Fruit fly (Drosophila melanogaster): ENCODE measurements around the gene Cyp6d5.

Gene Cyp6d5

DNA sequence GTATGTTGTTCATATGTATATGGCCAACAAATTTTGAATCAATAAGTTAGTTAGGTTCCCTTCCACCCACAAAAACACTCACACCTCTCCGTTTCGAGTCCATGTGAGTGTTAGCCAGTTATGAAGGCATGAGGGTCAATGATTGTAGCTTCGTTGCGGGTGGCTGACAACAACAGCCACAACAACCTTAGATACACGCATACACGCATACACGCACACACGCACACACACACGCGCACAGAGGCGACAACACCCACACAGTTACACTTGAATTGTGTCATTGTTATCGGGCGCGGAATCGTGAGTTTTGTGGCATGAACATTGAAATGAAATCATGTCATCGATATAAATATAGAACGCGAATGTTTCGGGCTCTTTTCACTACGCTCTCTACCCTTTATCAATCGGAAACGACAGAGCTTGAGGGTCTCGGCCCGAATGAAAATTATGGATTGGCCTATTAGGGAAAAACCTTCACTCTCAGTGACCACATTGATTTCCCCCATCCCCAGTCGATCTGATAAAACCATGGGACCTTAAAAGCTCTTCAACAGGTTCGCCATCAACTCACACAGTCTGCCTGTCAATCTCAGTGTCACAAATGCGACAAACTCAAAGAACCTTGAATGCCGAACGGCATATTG lies 9.5 kb upstream of the Cyp6d5 start (continued):
- TF ChIP-seq Trl (optimal IDR thresholded peaks at IDR 0.05) (peak in 1 of 2 experiments; percentile 34), Trl (GFP tag; optimal IDR thresholded peaks at IDR 0.05) (no peak), Deaf1 (tag; optimal IDR thresholded peaks at IDR 0.05) (peak; percentile 49), HLHmδ (GFP tag; optimal IDR thresholded peaks at IDR 0.05) (no peak), B-H2 (GFP tag; optimal IDR thresholded peaks at IDR 0.05) (no peak), Lpt (GFP tag; optimal IDR thresholded peaks at IDR 0.05) (no peak), gcm (GFP tag; optimal IDR thresholded peaks at IDR 0.05) (peak; percentile 33), crol (GFP tag; IDR thresholded peaks at IDR 0.05) (0 out of 2 replicates have a peak, but pooled peaks have one; percentile 21), Fer3 (tag; optimal IDR thresholded peaks at IDR 0.05) (no peak), lab (GFP tag; optimal IDR thresholded peaks at IDR 0.05) (peak; percentile 66), CG4820 (GFP tag; optimal IDR thresholded peaks at IDR 0.05) (peak; percentile 1), Hr51 (GFP tag; optimal IDR thresholded peaks at IDR 0.05) (no peak), CG2116 (GFP tag; optimal IDR thresholded peaks at IDR 0.05) (no peak), dmrt11E (tag; optimal IDR thresholded peaks at IDR 0.05) (no peak), gce (GFP tag; IDR thresholded peaks at IDR 0.05) (no peak), nerfin-1 (tag; optimal IDR thresholded peaks at IDR 0.05) (no peak), bigmax (GFP tag; optimal IDR thresholded peaks at IDR 0.05) (no peak), CHES-1-like (GFP tag; optimal IDR thresholded peaks at IDR 0.05) (no peak), grn (GFP tag; optimal IDR thresholded peaks at IDR 0.05) (peak; percentile 87), jing (GFP tag; optimal IDR thresholded peaks at IDR 0.05) (no peak), GATAe (GFP tag; conservative IDR thresholded peaks at IDR 0.05) (no peak; the same call in 1 of the 2 replicates), CG30403 (GFP tag; optimal IDR thresholded peaks at IDR 0.05) (no peak), CG6765 (GFP tag; optimal IDR thresholded peaks at IDR 0.05) (peak; percentile 20), CG12659 (GFP tag; optimal IDR thresholded peaks at IDR 0.05) (peak; percentile 7), abd-A (tag; optimal IDR thresholded peaks at IDR 0.05) (peak; percentile 17), ro (GFP tag; IDR thresholded peaks at IDR 0.05) (no peak), seq (GFP tag; IDR thresholded peaks at IDR 0.05) (no peak), gcm2 (GFP tag; optimal IDR thresholded peaks at IDR 0.05) (no peak), chif (GFP tag; optimal IDR thresholded peaks at IDR 0.05) (no peak), Rx (GFP tag; IDR thresholded peaks at IDR 0.05) (no peak), CG9797 (GFP tag; optimal IDR thresholded peaks at IDR 0.05) (no peak), CG17568 (GFP tag; optimal IDR thresholded peaks at IDR 0.05) (no peak), CG3838 (GFP tag; optimal IDR thresholded peaks at IDR 0.05) (no peak), Max (GFP tag; optimal IDR thresholded peaks at IDR 0.05) (no peak), scrt (GFP tag; optimal IDR thresholded peaks at IDR 0.05) (no peak), az2 (GFP tag; optimal IDR thresholded peaks at IDR 0.05) (no peak), peb (GFP tag; IDR thresholded peaks at IDR 0.05) (no peak), ERR (GFP tag; optimal IDR thresholded peaks at IDR 0.05) (no peak), CG4854 (GFP tag; optimal IDR thresholded peaks at IDR 0.05) (no peak), row (GFP tag; IDR thresholded peaks at IDR 0.05) (no peak), E2f1 (GFP tag; IDR thresholded peaks at IDR 0.05) (no peak), z (GFP tag; IDR thresholded peaks at IDR 0.05) (no peak), HLH54F (GFP tag; optimal IDR thresholded peaks at IDR 0.05) (no peak), CG15073 (GFP tag; optimal IDR thresholded peaks at IDR 0.05) (no peak), Drgx (GFP tag; IDR thresholded peaks at IDR 0.05) (no peak)

Measured in whole organism, embryonic.